Worm (Caenorhabditis elegans) whole organism, early embryonic: ENCODE measurements around the gene ssup-72.

ENCODE experiments used
- B0310.2 ChIP-seq: sonication (generic microtip); optimal IDR thresholded peaks from 2 replicates; lab custom pipeline; 2016; ENCODE audit warnings: mild to moderate bottlenecking, missing genetic modification characterization, missing compliant biosample characterization
- F13C5.2 ChIP-seq: sonication (generic microtip); optimal IDR thresholded peaks from 2 replicates; lab custom pipeline; 2017; ENCODE audit warnings: mild to moderate bottlenecking, missing genetic modification characterization, inconsistent platforms, missing compliant biosample characterization
- ama-1 ChIP-seq: fragments of 150-350 bp; optimal IDR thresholded peaks from 2 replicates; lab custom pipeline; 2014
- ceh-36 ChIP-seq: sonication (generic microtip); optimal IDR thresholded peaks from 2 replicates; lab custom pipeline; 2016; ENCODE audit warnings: missing genetic modification characterization, inconsistent platforms, missing compliant biosample characterization
- flt-1 ChIP-seq: fragments of 200-800 bp; sonication (Bioruptor generic); IDR thresholded peaks from 2 replicates; pipeline ENCODE4 v1.3.6; 2022; ENCODE audit warnings: missing genetic modification characterization, missing compliant biosample characterization
- hmbx-1 ChIP-seq: sonication (generic microtip); optimal IDR thresholded peaks from 2 replicates; lab custom pipeline; 2016; ENCODE audit warnings: mild to moderate bottlenecking, missing genetic modification characterization, missing compliant biosample characterization
- hmg-4 ChIP-seq: fragments of 200-800 bp; sonication (Bioruptor generic); optimal IDR thresholded peaks from 2 replicates; lab custom pipeline; 2018; ENCODE audit warnings: mild to moderate bottlenecking, missing genetic modification characterization, missing compliant biosample characterization
- pes-1 ChIP-seq: fragments of 200-800 bp; sonication (Bioruptor generic); IDR thresholded peaks from 2 replicates; pipeline ENCODE4 v1.3.6; 2022; ENCODE audit warnings: missing genetic modification reagents, missing genetic modification characterization, missing compliant biosample characterization
- sea-1 ChIP-seq: fragments of 200-800 bp; sonication (Bioruptor generic); conservative IDR thresholded peaks from 2 replicates; pipeline ENCODE4 v1.3.6; 2022; ENCODE audit warnings: missing genetic modification characterization, missing compliant biosample characterization
- tbx-37 ChIP-seq: fragments of 200-800 bp; sonication (Bioruptor generic); conservative IDR thresholded peaks from 2 replicates; pipeline ENCODE4 v1.3.6; 2022; ENCODE audit warnings: missing genetic modification reagents, missing genetic modification characterization, missing compliant biosample characterization
- tra-4 ChIP-seq: sonication (generic microtip); optimal IDR thresholded peaks from 2 replicates; lab custom pipeline; 2017; ENCODE audit warnings: missing genetic modification characterization, missing compliant biosample characterization

ce11 chrII:6800104-6800711, 23.8 kb downstream of the ssup-72 start, which contains the start of gene F31E8.4:
- TF ChIP-seq B0310.2 (tag; lab: Kevin White, UChicago) (no peak), pes-1 (no peak), tbx-37 (GFP tag; lab: Robert Waterston, UW) (no peak), flt-1 (GFP tag; lab: Robert Waterston, UW) (no peak), tra-4 (tag; lab: Kevin White, UChicago) (no peak), ama-1 (no peak), hmg-4 (GFP tag; lab: Kevin White, UChicago) (no peak), F13C5.2 (tag; lab: Kevin White, UChicago) (no peak), sea-1 (GFP tag; lab: Robert Waterston, UW) (no peak), ceh-36 (no peak), hmbx-1 (tag; lab: Kevin White, UChicago) (no peak)
